Worm (Caenorhabditis elegans) whole organism, L4 larva: ENCODE data around the gene xpf-1.
A peak's percentile ranks its signal among the peaks of the same experiment; 100 is the strongest.

ENCODE experiments used
- R02D3.7 ChIP-seq: fragments of 150-350 bp; sonication (generic microtip); optimal IDR thresholded peaks from 3 replicates; lab custom pipeline; 2014; ENCODE audit warnings: missing biosample characterization, missing genetic modification characterization
- T20F7.1 ChIP-seq: fragments of 200-800 bp; sonication (Bioruptor generic); optimal IDR thresholded peaks from 2 replicates; lab custom pipeline; 2018; ENCODE audit warnings: mild to moderate bottlenecking, missing genetic modification characterization, missing compliant biosample characterization
- ZK546.5 ChIP-seq, 2 experiments: sonication (generic microtip); optimal IDR thresholded peaks; 2 replicates each; lab custom pipeline; 2017; ENCODE audit warnings: missing biosample characterization in 2 of 2, missing genetic modification characterization in 2 of 2
- aha-1 ChIP-seq: fragments of 150-350 bp; peaks from one replicate; lab custom pipeline; 2014; ENCODE audit warnings: missing biosample characterization, missing genetic modification characterization
- ceh-28 ChIP-seq: fragments of 150-350 bp; optimal IDR thresholded peaks from 2 replicates; lab custom pipeline; 2014; ENCODE audit warnings: missing biosample characterization, missing genetic modification reagents, missing genetic modification characterization
- ctbp-1 ChIP-seq: fragments of 200-800 bp; sonication (Bioruptor generic); IDR thresholded peaks from 2 replicates; pipeline ENCODE4 v1.3.6; 2022; ENCODE audit warnings: missing genetic modification reagents, missing genetic modification characterization, missing compliant biosample characterization
- daf-16 ChIP-seq, 3 experiments: sonication (generic microtip); optimal IDR thresholded peaks; 2 replicates each; lab custom pipeline; 2016 to 2017; ENCODE audit warnings: missing genetic modification characterization in 3 of 3, missing genetic modification reagents in 3 of 3, mild to moderate bottlenecking in 2 of 3, missing compliant biosample characterization in 2 of 3, missing biosample characterization in 1 of 3, moderate library complexity in 1 of 3
- dmd-8 ChIP-seq: fragments of 200-800 bp; sonication (Bioruptor generic); IDR thresholded peaks from 2 replicates; pipeline ENCODE4 v1.3.6; 2022; ENCODE audit warnings: missing genetic modification characterization, missing compliant biosample characterization
- egl-43 ChIP-seq: fragments of 200-800 bp; sonication (Bioruptor generic); IDR thresholded peaks from 2 replicates; pipeline ENCODE4 v1.3.6; 2022; ENCODE audit warnings: missing genetic modification reagents, missing genetic modification characterization, missing compliant biosample characterization
- fkh-10 ChIP-seq: fragments of 150-350 bp; optimal IDR thresholded peaks from 2 replicates; lab custom pipeline; 2014; ENCODE audit warnings: missing biosample characterization, missing genetic modification reagents, missing genetic modification characterization
- fos-1 ChIP-seq: fragments of 150-350 bp; optimal IDR thresholded peaks from 2 replicates; lab custom pipeline; 2014; ENCODE audit warnings: missing biosample characterization, missing genetic modification characterization
- hif-1 ChIP-seq, 2 experiments: sonication (generic microtip); optimal IDR thresholded peaks; 2 replicates each; lab custom pipeline; 2016 to 2017; ENCODE audit warnings: missing compliant biosample characterization in 2 of 2, missing genetic modification characterization in 2 of 2, missing genetic modification reagents in 2 of 2, missing genotype in 2 of 2, mild to moderate bottlenecking in 1 of 2
- lir-3 ChIP-seq: sonication (generic microtip); optimal IDR thresholded peaks from 2 replicates; lab custom pipeline; 2016; ENCODE audit warnings: mild to moderate bottlenecking, missing genetic modification characterization, missing compliant biosample characterization
- madf-5 ChIP-seq, 2 experiments: fragments of 200-800 bp; sonication (Bioruptor generic); IDR thresholded peaks; 2 replicates each; pipeline ENCODE4 v1.3.6; 2022; ENCODE audit warnings: missing compliant biosample characterization in 2 of 2, missing genetic modification characterization in 2 of 2
- mdl-1 ChIP-seq, 2 experiments: fragments of 150-350 bp in 1 of 2; sonication (generic microtip) in 1 of 2; optimal IDR thresholded peaks; 2 replicates each; lab custom pipeline; 2014 to 2017; ENCODE audit warnings: missing biosample characterization in 2 of 2, missing genetic modification characterization in 2 of 2
- mep-1 ChIP-seq: fragments of 150-350 bp; sonication (generic microtip); optimal IDR thresholded peaks from 3 replicates; lab custom pipeline; 2014; ENCODE audit warnings: missing biosample characterization, missing genetic modification characterization
- mxl-3 ChIP-seq: fragments of 200-800 bp; sonication (Bioruptor generic); optimal IDR thresholded peaks from 2 replicates; lab custom pipeline; 2018; ENCODE audit warnings: mild to moderate bottlenecking, missing genetic modification characterization, missing compliant biosample characterization
- saeg-2 ChIP-seq: fragments of 200-800 bp; sonication (Bioruptor generic); IDR thresholded peaks from 2 replicates; pipeline ENCODE4 v1.3.6; 2022; ENCODE audit warnings: missing genetic modification reagents, missing genetic modification characterization, missing compliant biosample characterization
- spr-3 ChIP-seq: fragments of 200-800 bp; sonication (Bioruptor generic); optimal IDR thresholded peaks from 2 replicates; lab custom pipeline; 2018; ENCODE audit warnings: mild to moderate bottlenecking, missing genetic modification characterization, missing compliant biosample characterization
- unc-39 ChIP-seq: sonication (generic microtip); optimal IDR thresholded peaks from 2 replicates; lab custom pipeline; 2017; ENCODE audit warnings: missing biosample characterization, missing genetic modification characterization
- zfp-2 ChIP-seq: sonication (generic microtip); optimal IDR thresholded peaks from 2 replicates; lab custom pipeline; 2016; ENCODE audit warnings: mild to moderate bottlenecking, missing genetic modification characterization, missing compliant biosample characterization
- zip-2 ChIP-seq: fragments of 150-350 bp; optimal IDR thresholded peaks from 2 replicates; lab custom pipeline; 2014; ENCODE audit warnings: missing biosample characterization, missing genetic modification characterization

Gene xpf-1

ce11 chrII:11751615-11752174 is 55.7 kb downstream of the xpf-1 start (continued):
- TF ChIP-seq mep-1 (tag; lab: Kevin White, UChicago) = peak; percentile 64
- TF ChIP-seq ZK546.5 (tag; optimal IDR thresholded peaks at IDR 0.05; lab: Kevin White, UChicago) = no peak
- TF ChIP-seq egl-43 (GFP tag; lab: Robert Waterston, UW) = no peak
- TF ChIP-seq fos-1 = no peak
- TF ChIP-seq spr-3 (GFP tag; lab: Kevin White, UChicago) = no peak
- TF ChIP-seq fkh-10 (GFP tag; lab: Kevin White, UChicago) = peak; percentile 46
- TF ChIP-seq dmd-8 (GFP tag; lab: Robert Waterston, UW) = no peak
- TF ChIP-seq hif-1 (tag; optimal IDR thresholded peaks at IDR 0.05; lab: Kevin White, UChicago) = no peak
- no peak for TF ChIP-seq mxl-3 (GFP tag; lab: Kevin White, UChicago)
- no peak for TF ChIP-seq unc-39 (tag; lab: Kevin White, UChicago)
- TF ChIP-seq ceh-28 (tag; lab: Kevin White, UChicago) = no peak
- TF ChIP-seq madf-5 (GFP tag; IDR thresholded peaks at IDR 0.05; lab: Robert Waterston, UW) = no peak
- no peak for TF ChIP-seq T20F7.1 (GFP tag; lab: Kevin White, UChicago)
- no peak for TF ChIP-seq saeg-2 (GFP tag; lab: Robert Waterston, UW)
- no peak for TF ChIP-seq zfp-2 (tag; lab: Kevin White, UChicago)
- TF ChIP-seq mdl-1 (tag; optimal IDR thresholded peaks at IDR 0.05; lab: Kevin White, UChicago) = no peak
- TF ChIP-seq ctbp-1 (GFP tag; lab: Robert Waterston, UW) = 0 out of 2 replicates have a peak, but pooled peaks have one; percentile 12
- no peak for TF ChIP-seq zip-2 (tag; lab: Kevin White, UChicago)
- no peak for TF ChIP-seq lir-3 (tag; lab: Kevin White, UChicago)
- TF ChIP-seq daf-16 (GFP tag; optimal IDR thresholded peaks at IDR 0.05; lab: Kevin White, UChicago) = no peak
- no peak for TF ChIP-seq daf-16 (tag; optimal IDR thresholded peaks at IDR 0.05; lab: Kevin White, UChicago)

ce11 chrII:11753186-11753585 is 57.2 kb downstream of the xpf-1 start:
- TF ChIP-seq R02D3.7 (no peak), aha-1 (tag; lab: Kevin White, UChicago) (peak; percentile 88), egl-43 (GFP tag; lab: Robert Waterston, UW) (0 out of 2 replicates have a peak, but pooled peaks have one; percentile 17)
